Fruit fly (Drosophila melanogaster) whole organism, wandering third instar larva: ENCODE results near the gene Rai1.

Experiments
- Abd-B ChIP-seq: fragments of >200 bp; optimal IDR thresholded peaks from 2 replicates; lab custom pipeline; 2017; ENCODE audit warnings: missing biosample characterization, missing genetic modification characterization
- CG32264 ChIP-seq: fragments of 200-800 bp; sonication (Bioruptor generic); optimal IDR thresholded peaks from 2 replicates; lab custom pipeline; 2016; ENCODE audit warnings: missing biosample characterization, missing genetic modification characterization
- CG9705 ChIP-seq: fragments of 200-800 bp; sonication (Bioruptor generic); optimal IDR thresholded peaks from 2 replicates; lab custom pipeline; 2018; ENCODE audit warnings: missing biosample characterization, mild to moderate bottlenecking, missing genetic modification characterization
- GATAd ChIP-seq: sonication (Bioruptor generic); optimal IDR thresholded peaks from 2 replicates; lab custom pipeline; 2016; ENCODE audit warnings: missing biosample characterization, missing genetic modification characterization
- Hr83 ChIP-seq: fragments of 200-300 bp; sonication (Bioruptor generic); optimal IDR thresholded peaks from 2 replicates; lab custom pipeline; 2016; ENCODE audit warnings: missing biosample characterization, mild to moderate bottlenecking, missing genetic modification characterization, moderate library complexity; ENCODE audit not compliant: poor library complexity, severe bottlenecking
- h ChIP-seq: fragments of 200-800 bp; sonication (Bioruptor generic); optimal IDR thresholded peaks from 3 replicates; lab custom pipeline; 2016; ENCODE audit warnings: missing biosample characterization, mild to moderate bottlenecking, missing genetic modification characterization
- lola ChIP-seq: fragments of >200 bp; optimal IDR thresholded peaks from 2 replicates; lab custom pipeline; 2017; ENCODE audit warnings: missing biosample characterization, missing genetic modification characterization
- tai ChIP-seq: sonication (Bioruptor generic); optimal IDR thresholded peaks from 2 replicates; lab custom pipeline; 2016; ENCODE audit warnings: missing biosample characterization, missing genetic modification characterization
- usp ChIP-seq: fragments of >200 bp; optimal IDR thresholded peaks from 2 replicates; lab custom pipeline; 2017; ENCODE audit warnings: missing biosample characterization, missing genetic modification characterization

- TF ChIP-seq usp, result no peak
- TF ChIP-seq tai, result no peak
- TF ChIP-seq h (GFP tag; lab: Kevin White, UChicago), result no peak
- TF ChIP-seq GATAd, result no peak
- no peak for TF ChIP-seq lola (GFP tag; lab: Kevin White, UChicago)
- no peak for TF ChIP-seq CG9705
- TF ChIP-seq Abd-B (GFP tag; lab: Kevin White, UChicago), result no peak
- no peak for TF ChIP-seq Hr83 (GFP tag; lab: Kevin White, UChicago)
- TF ChIP-seq CG32264, result no peak
Measured at dm6 chrX:16781055-16781454, 22.1 kb downstream of the Rai1 start.
